Worm (Caenorhabditis elegans) whole organism, midembryonic: ENCODE measurements around the gene ptpn-22.

Experiments used
- T22C8.4 ChIP-seq: fragments of 200-800 bp; sonication (Bioruptor generic); IDR thresholded peaks from 2 replicates; pipeline ENCODE4 v1.3.6; 2022; ENCODE audit warnings: missing genetic modification characterization, missing compliant biosample characterization
- flt-1 ChIP-seq: fragments of 200-800 bp; sonication (Bioruptor generic); IDR thresholded peaks from 2 replicates; pipeline ENCODE4 v1.3.6; 2022; ENCODE audit warnings: missing genetic modification characterization, missing compliant biosample characterization
- klf-2 ChIP-seq: fragments of 200-800 bp; sonication (Bioruptor generic); conservative IDR thresholded peaks from 2 replicates; pipeline ENCODE4 v1.3.6; 2022; ENCODE audit warnings: missing genetic modification reagents, missing genetic modification characterization, missing compliant biosample characterization
- med-1 ChIP-seq: sonication (generic microtip); optimal IDR thresholded peaks from 2 replicates; lab custom pipeline; 2017; ENCODE audit warnings: missing genetic modification characterization, mild to moderate bottlenecking, missing compliant biosample characterization, antibody characterized with exemption, missing genetic modification reagents; ENCODE audit not compliant: insufficient read depth
- ref-1 ChIP-seq: fragments of 200-800 bp; sonication (Bioruptor generic); conservative IDR thresholded peaks from 2 replicates; pipeline ENCODE4 v1.3.6; 2022; ENCODE audit warnings: missing genetic modification reagents, missing genetic modification characterization, missing compliant biosample characterization
- tab-1 ChIP-seq: fragments of 200-800 bp; sonication (Bioruptor generic); IDR thresholded peaks from 2 replicates; pipeline ENCODE4 v1.3.6; 2022; ENCODE audit warnings: missing genetic modification characterization, missing compliant biosample characterization
- ztf-23 ChIP-seq: fragments of 200-800 bp; sonication (Bioruptor generic); IDR thresholded peaks from 2 replicates; pipeline ENCODE4 v1.3.6; 2022; ENCODE audit warnings: missing genetic modification reagents, missing genetic modification characterization, missing compliant biosample characterization
- ztf-29 ChIP-seq: fragments of 200-800 bp; sonication (Bioruptor generic); IDR thresholded peaks from 2 replicates; pipeline ENCODE4 v1.3.6; 2022; ENCODE audit warnings: missing genetic modification reagents, missing genetic modification characterization, missing compliant biosample characterization

DNA sequence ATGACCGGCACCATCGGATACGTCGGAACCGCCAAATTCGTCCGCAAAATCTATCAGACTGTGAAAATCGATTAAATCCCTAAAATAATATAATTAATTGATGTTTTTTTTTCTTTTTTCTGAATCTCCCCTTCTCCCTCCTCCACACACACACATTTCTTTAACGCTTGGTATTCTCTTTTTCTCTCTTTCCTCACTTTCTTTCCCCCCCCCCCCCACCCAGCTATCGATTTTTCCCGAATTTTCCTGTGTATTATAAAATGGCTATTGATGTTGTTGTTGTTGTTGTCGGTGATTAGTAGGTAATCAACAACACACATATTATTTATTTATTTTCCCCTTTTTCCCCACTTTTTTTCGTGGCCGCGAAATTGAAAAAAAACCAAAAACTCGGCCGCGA is 11.2 kb upstream of the ptpn-22 start:
- TF ChIP-seq flt-1 (GFP tag; lab: Robert Waterston, UW) (no peak), ztf-29 (GFP tag; lab: Robert Waterston, UW) (no peak), T22C8.4 (GFP tag; lab: Robert Waterston, UW) (peak; percentile 64), ztf-23 (GFP tag; lab: Robert Waterston, UW) (no peak), klf-2 (GFP tag; lab: Robert Waterston, UW) (no peak), ref-1 (no peak), med-1 (GFP tag; lab: Kevin White, UChicago) (no peak), tab-1 (GFP tag; lab: Robert Waterston, UW) (no peak)
